Fruit fly (Drosophila melanogaster): ENCODE measurements around the gene Cyp9f3.

Cyp9f3 gene

DNA sequence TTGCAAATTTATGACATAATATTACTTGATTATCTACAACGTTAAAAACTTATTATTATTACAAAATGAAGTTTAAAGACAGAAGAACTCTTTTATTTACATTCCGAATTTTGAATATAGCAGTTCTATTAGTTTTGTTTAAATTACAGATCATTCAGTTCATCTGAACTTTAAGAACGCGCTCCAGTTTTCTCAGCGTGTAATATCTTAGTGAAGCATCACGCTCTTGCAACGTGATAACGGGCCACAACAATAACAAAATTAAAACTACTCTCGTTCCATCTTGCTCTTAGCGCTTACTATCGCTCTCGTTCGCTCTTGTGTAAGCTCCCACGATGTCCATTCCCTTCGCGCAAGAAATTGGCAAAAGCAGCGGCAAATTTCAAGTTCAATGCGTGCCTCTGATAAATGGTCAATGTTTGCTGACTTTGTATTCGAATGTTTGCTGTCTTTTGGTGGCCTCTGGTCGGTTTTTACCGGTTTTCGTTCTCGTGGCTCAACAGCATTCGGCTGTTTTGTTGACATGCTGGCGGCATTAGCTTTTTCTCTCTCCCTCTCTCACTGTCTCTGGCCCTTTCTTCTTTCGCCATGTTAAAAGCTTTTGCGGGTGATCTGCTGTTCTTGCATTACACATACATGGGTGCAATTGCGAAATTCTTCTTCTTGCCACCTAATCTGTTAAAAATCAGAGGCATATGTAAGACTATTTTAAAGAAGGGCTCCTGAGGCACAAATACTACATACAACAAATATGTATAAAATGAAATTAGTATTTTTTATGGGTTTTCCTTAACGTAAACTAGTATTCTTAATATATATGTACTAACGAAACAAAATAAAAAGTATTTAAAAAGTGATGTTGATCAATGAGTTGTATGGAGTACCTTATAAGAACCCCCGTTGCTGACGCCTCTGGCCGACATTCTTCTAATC, 44.1 kb upstream of the Cyp9f3 start (continued):
- TF ChIP-seq CG5245 (GFP tag; optimal IDR thresholded peaks at IDR 0.05) (no peak), CG3163 (GFP tag; optimal IDR thresholded peaks at IDR 0.05) (peak; percentile 4), pfk (GFP tag; optimal IDR thresholded peaks at IDR 0.05) (no peak), CG14860 (GFP tag; IDR thresholded peaks at IDR 0.05; ENCODE audit: partially characterized antibody) (no peak), nerfin-2 (GFP tag; IDR thresholded peaks at IDR 0.05; ENCODE audit: partially characterized antibody) (no peak), CG12942 (GFP tag; optimal IDR thresholded peaks at IDR 0.05) (no peak), disco-r (GFP tag; optimal IDR thresholded peaks at IDR 0.05) (no peak), Fer2 (tag; optimal IDR thresholded peaks at IDR 0.05) (peak; percentile 53), eyg (GFP tag; optimal IDR thresholded peaks at IDR 0.05) (no peak), kni (GFP tag; optimal IDR thresholded peaks at IDR 0.05) (no peak), CG6791 (GFP tag; IDR thresholded peaks at IDR 0.05; ENCODE audit: partially characterized antibody) (no peak), Poxn (GFP tag; IDR thresholded peaks at IDR 0.05) (no peak), CG2202 (tag; optimal IDR thresholded peaks at IDR 0.05) (no peak), Pdp1 (GFP tag; optimal IDR thresholded peaks at IDR 0.05) (peak in 1 of 2 experiments; percentile 27), CG7786 (GFP tag; optimal IDR thresholded peaks at IDR 0.05) (no peak), run (tag; optimal IDR thresholded peaks at IDR 0.05) (no peak), CG3407 (GFP tag; optimal IDR thresholded peaks at IDR 0.05) (no peak), CG3281 (GFP tag; optimal IDR thresholded peaks at IDR 0.05) (peak; percentile 61), lilli (GFP tag; optimal IDR thresholded peaks at IDR 0.05) (peak; percentile 56), Gsc (GFP tag; IDR thresholded peaks at IDR 0.05) (no peak), maf-S (GFP tag; optimal IDR thresholded peaks at IDR 0.05) (no peak), ab (GFP tag; optimal IDR thresholded peaks at IDR 0.05) (no peak), CG11560 (tag; IDR thresholded peaks at IDR 0.05) (no peak), ac (GFP tag; optimal IDR thresholded peaks at IDR 0.05) (no peak), CG33557 (GFP tag; optimal IDR thresholded peaks at IDR 0.05) (no peak), gsb (GFP tag; IDR thresholded peaks at IDR 0.05) (no peak), btn (GFP tag; optimal IDR thresholded peaks at IDR 0.05) (no peak), chif (GFP tag; optimal IDR thresholded peaks at IDR 0.05) (no peak), CG17385 (GFP tag; optimal IDR thresholded peaks at IDR 0.05) (peak; percentile 13), CG4282 (GFP tag; optimal IDR thresholded peaks at IDR 0.05) (no peak), vvl (GFP tag; IDR thresholded peaks at IDR 0.05) (no peak), CG9609 (GFP tag; optimal IDR thresholded peaks at IDR 0.05) (no peak), sens-2 (GFP tag; IDR thresholded peaks at IDR 0.05) (no peak), CG8765 (GFP tag; IDR thresholded peaks at IDR 0.05) (no peak), BEAF-32 (GFP tag; optimal IDR thresholded peaks at IDR 0.05) (no peak), unpg (GFP tag; optimal IDR thresholded peaks at IDR 0.05) (peak; percentile 34), CG8089 (GFP tag; optimal IDR thresholded peaks at IDR 0.05) (no peak), CG12104 (GFP tag; optimal IDR thresholded peaks at IDR 0.05) (no peak), Abd-B (GFP tag; optimal IDR thresholded peaks at IDR 0.05) (no peak), hbn (GFP tag; IDR thresholded peaks at IDR 0.05; ENCODE audit: partially characterized antibody) (no peak), sug (tag; optimal IDR thresholded peaks at IDR 0.05) (peak; percentile 6), sqz (GFP tag; optimal IDR thresholded peaks at IDR 0.05) (no peak), Lhr (GFP tag; optimal IDR thresholded peaks at IDR 0.05) (no peak), chinmo (GFP tag; IDR thresholded peaks at IDR 0.05; ENCODE audit: partially characterized antibody) (no peak; the same call in 3 of the 4 replicates), Scr (GFP tag; IDR thresholded peaks at IDR 0.05; ENCODE audit: partially characterized antibody) (no peak), D19B (GFP tag; optimal IDR thresholded peaks at IDR 0.05) (peak; percentile 23), MBD-R2 (GFP tag; IDR thresholded peaks at IDR 0.05) (no peak), CG8924 (tag; optimal IDR thresholded peaks at IDR 0.05) (peak; percentile 27), Nf-YC (tag; optimal IDR thresholded peaks at IDR 0.05) (no peak)

All from whole organism, embryonic.